Fruit fly (Drosophila melanogaster) whole organism: ENCODE data around the gene CG6664.

ENCODE experiments used
- CG8478 ChIP-seq: fragments of >200 bp; optimal IDR thresholded peaks from 2 replicates; lab custom pipeline; 2018; ENCODE audit warnings: inconsistent platforms
- Dll ChIP-seq: fragments of >200 bp; optimal IDR thresholded peaks from 2 replicates; lab custom pipeline; 2017
- psq ChIP-seq: fragments of >200 bp; optimal IDR thresholded peaks from 2 replicates; lab custom pipeline; 2017
- usp ChIP-seq: fragments of >200 bp; optimal IDR thresholded peaks from 2 replicates; lab custom pipeline; 2017; ENCODE audit warnings: missing biosample characterization, missing genetic modification characterization, mixed read lengths

dm6 chr3L:16969652-16970109 lies 46.3 kb downstream of the CG6664 start, which contains the start of gene Exn:
- no peak for TF ChIP-seq psq (lab: Kevin White, UChicago)
- no peak for TF ChIP-seq Dll (lab: Kevin White, UChicago)
- no peak for TF ChIP-seq usp (GFP tag; lab: Kevin White, UChicago)
- TF ChIP-seq CG8478 (lab: Kevin White, UChicago), result no peak
